Worm (Caenorhabditis elegans): Measurements from ENCODE around the gene F57F4.2.

DNA sequence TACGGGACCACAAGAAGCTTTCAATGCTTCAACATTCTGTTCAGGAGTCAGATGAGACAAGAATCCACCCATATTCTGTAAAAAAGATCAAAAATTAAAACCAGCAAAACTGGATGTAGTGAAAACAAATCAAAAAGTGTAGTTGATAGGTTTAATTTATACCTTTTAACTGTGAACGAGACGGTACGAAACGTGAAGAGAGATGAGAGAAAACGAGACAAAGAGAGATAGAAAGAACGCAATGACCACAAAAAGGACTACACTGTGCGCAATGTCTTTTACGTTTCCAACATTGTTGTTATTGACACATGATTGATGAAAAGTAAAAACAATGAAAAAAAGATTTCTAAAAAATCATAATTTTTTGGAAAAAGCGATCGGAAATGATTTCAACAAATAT is 23.9 kb downstream of the F57F4.2 start, which contains the start of gene cest-33:
- TF ChIP-seq nhr-90 (tag; optimal IDR thresholded peaks at IDR 0.05; ENCODE audit: poor library complexity), result no peak
- TF ChIP-seq sptf-1 (tag; optimal IDR thresholded peaks at IDR 0.05), result no peak
- TF ChIP-seq rnt-1 (tag; optimal IDR thresholded peaks at IDR 0.05), result no peak
- TF ChIP-seq jun-1 (tag; optimal IDR thresholded peaks at IDR 0.05), result no peak
- no peak for TF ChIP-seq C04F5.9 (tag; optimal IDR thresholded peaks at IDR 0.05)
- TF ChIP-seq lin-13 (GFP tag; optimal IDR thresholded peaks at IDR 0.05), result no peak
- no peak for TF ChIP-seq ztf-11 (tag; optimal IDR thresholded peaks at IDR 0.05)
- TF ChIP-seq ces-1 (GFP tag; optimal IDR thresholded peaks at IDR 0.05), result no peak
- TF ChIP-seq pqm-1 (tag; optimal IDR thresholded peaks at IDR 0.05), result no peak
- TF ChIP-seq fkh-8 (tag; optimal IDR thresholded peaks at IDR 0.05), result no peak
- no peak for TF ChIP-seq snpc-4 (tag; optimal IDR thresholded peaks at IDR 0.05)
- no peak for TF ChIP-seq fos-1 (tag; optimal IDR thresholded peaks at IDR 0.05)
- TF ChIP-seq hlh-17 (GFP tag; optimal IDR thresholded peaks at IDR 0.05; ENCODE audit: borderline replicate concordance), result no peak
- no peak for TF ChIP-seq elt-2 (tag; optimal IDR thresholded peaks at IDR 0.05)

Data from whole organism, L1 larva.